Worm (Caenorhabditis elegans) whole organism, L1 larva: ENCODE data around the gene R02D5.6.

Experiments
- C16A3.4 ChIP-seq: fragments of 150-350 bp; optimal IDR thresholded peaks from 2 replicates; lab custom pipeline; 2014; ENCODE audit warnings: missing biosample characterization, missing genetic modification characterization
- aly-2 ChIP-seq: fragments of 150-350 bp; optimal IDR thresholded peaks from 2 replicates; lab custom pipeline; 2014; ENCODE audit warnings: missing biosample characterization, missing genetic modification characterization
- ama-1 ChIP-seq: fragments of 150-350 bp; optimal IDR thresholded peaks from 2 replicates; lab custom pipeline; 2014
- elt-2 ChIP-seq: sonication (generic microtip); optimal IDR thresholded peaks from 2 replicates; lab custom pipeline; 2016; ENCODE audit warnings: missing genetic modification characterization, mild to moderate bottlenecking, inconsistent platforms, missing compliant biosample characterization, missing genetic modification reagents
- fos-1 ChIP-seq: fragments of 150-350 bp; optimal IDR thresholded peaks from 2 replicates; lab custom pipeline; 2014; ENCODE audit warnings: missing biosample characterization, missing genetic modification characterization
- lin-39 ChIP-seq: fragments of 150-350 bp; optimal IDR thresholded peaks from 2 replicates; lab custom pipeline; 2014; ENCODE audit warnings: missing biosample characterization, missing genetic modification reagents, missing genetic modification characterization
- lsy-2 ChIP-seq, 2 experiments: fragments of 150-350 bp; optimal IDR thresholded peaks; 2 replicates each; lab custom pipeline; 2014; ENCODE audit warnings: missing biosample characterization in 2 of 2, missing genetic modification characterization in 2 of 2
- nhr-20 ChIP-seq: sonication (generic microtip); optimal IDR thresholded peaks from 2 replicates; lab custom pipeline; 2016; ENCODE audit warnings: mild to moderate bottlenecking, missing genetic modification characterization, missing compliant biosample characterization
- nhr-77 ChIP-seq: fragments of 150-350 bp; optimal IDR thresholded peaks from 2 replicates; lab custom pipeline; 2014; ENCODE audit warnings: missing biosample characterization, missing genetic modification characterization
- nhr-90 ChIP-seq: sonication (generic microtip); optimal IDR thresholded peaks from 2 replicates; lab custom pipeline; 2016; ENCODE audit warnings: mild to moderate bottlenecking, missing genetic modification characterization, missing compliant biosample characterization; ENCODE audit not compliant: poor library complexity
- rnt-1 ChIP-seq: sonication (generic microtip); optimal IDR thresholded peaks from 2 replicates; lab custom pipeline; 2016; ENCODE audit warnings: mild to moderate bottlenecking, missing genetic modification characterization, moderate library complexity, missing compliant biosample characterization
- sptf-1 ChIP-seq: fragments of 150-350 bp; optimal IDR thresholded peaks from 2 replicates; lab custom pipeline; 2014; ENCODE audit warnings: missing biosample characterization, missing genetic modification characterization

ce11 chrV:14527210-14527609, 9.3 kb upstream of the R02D5.6 start:
- no peak for TF ChIP-seq elt-2 (tag; lab: Kevin White, UChicago)
- no peak for TF ChIP-seq C16A3.4
- TF ChIP-seq lsy-2 (tag; optimal IDR thresholded peaks at IDR 0.05; lab: Kevin White, UChicago): no peak
- no peak for TF ChIP-seq fos-1 (tag; lab: Kevin White, UChicago)
- no peak for TF ChIP-seq aly-2
- no peak for TF ChIP-seq ama-1 (lab: Kevin White, UChicago)
- TF ChIP-seq sptf-1 (tag; lab: Kevin White, UChicago): no peak
- TF ChIP-seq rnt-1 (tag; lab: Kevin White, UChicago): no peak
- no peak for TF ChIP-seq nhr-90 (tag; lab: Kevin White, UChicago)
- no peak for TF ChIP-seq nhr-77 (tag; lab: Kevin White, UChicago)
- no peak for TF ChIP-seq lin-39 (tag; lab: Kevin White, UChicago)
- no peak for TF ChIP-seq nhr-20 (tag; lab: Kevin White, UChicago)
